Worm (Caenorhabditis elegans) whole organism, L2 larva: Measurements from ENCODE around the gene C06G4.4.

Experiments
- C34F6.9 ChIP-seq: fragments of 150-350 bp; optimal IDR thresholded peaks from 2 replicates; lab custom pipeline; 2014; ENCODE audit warnings: missing biosample characterization, missing genetic modification characterization
- F13H6.1 ChIP-seq: sonication (generic microtip); optimal IDR thresholded peaks from 2 replicates; lab custom pipeline; 2016; ENCODE audit warnings: missing genetic modification characterization, missing compliant biosample characterization
- R02D3.7 ChIP-seq: fragments of 150-350 bp; optimal IDR thresholded peaks from 2 replicates; lab custom pipeline; 2014; ENCODE audit warnings: missing biosample characterization, missing genetic modification characterization
- Y55F3AM.14 ChIP-seq: fragments of 200-800 bp; sonication (Bioruptor generic); optimal IDR thresholded peaks from 2 replicates; lab custom pipeline; 2018; ENCODE audit warnings: mild to moderate bottlenecking, missing genetic modification characterization, missing compliant biosample characterization
- ZK546.5 ChIP-seq: sonication (generic microtip); optimal IDR thresholded peaks from 2 replicates; lab custom pipeline; 2017; ENCODE audit warnings: missing biosample characterization, missing genetic modification characterization
- alr-1 ChIP-seq: fragments of 150-350 bp; optimal IDR thresholded peaks from 2 replicates; lab custom pipeline; 2014; ENCODE audit warnings: missing biosample characterization, missing genetic modification characterization
- aly-2 ChIP-seq: fragments of 150-350 bp; optimal IDR thresholded peaks from 2 replicates; lab custom pipeline; 2014; ENCODE audit warnings: missing biosample characterization, missing genetic modification characterization
- ama-1 ChIP-seq: fragments of 150-350 bp; optimal IDR thresholded peaks from 2 replicates; lab custom pipeline; 2018; ENCODE audit warnings: inconsistent platforms
- blmp-1 ChIP-seq: sonication (generic microtip); optimal IDR thresholded peaks from 2 replicates; lab custom pipeline; 2017; ENCODE audit warnings: missing genetic modification characterization, mild to moderate bottlenecking, missing compliant biosample characterization, antibody characterized with exemption, moderate library complexity; ENCODE audit not compliant: insufficient read depth
- ceh-16 ChIP-seq: fragments of 150-350 bp; optimal IDR thresholded peaks from 2 replicates; lab custom pipeline; 2014; ENCODE audit warnings: missing biosample characterization, missing genetic modification characterization
- ceh-82 ChIP-seq: fragments of 150-350 bp; optimal IDR thresholded peaks from 2 replicates; lab custom pipeline; 2014; ENCODE audit warnings: missing biosample characterization, missing genetic modification characterization
- crh-2 ChIP-seq: sonication (generic microtip); optimal IDR thresholded peaks from 2 replicates; lab custom pipeline; 2017; ENCODE audit warnings: missing biosample characterization, missing genetic modification characterization
- dmd-4 ChIP-seq: sonication (generic microtip); optimal IDR thresholded peaks from 2 replicates; lab custom pipeline; 2017; ENCODE audit warnings: missing biosample characterization, missing genetic modification characterization
- egl-27 ChIP-seq: sonication (generic microtip); optimal IDR thresholded peaks from 3 replicates; lab custom pipeline; 2017; ENCODE audit warnings: missing biosample characterization, missing genetic modification reagents, missing genetic modification characterization
- elt-1 ChIP-seq: fragments of 150-350 bp; optimal IDR thresholded peaks from 2 replicates; lab custom pipeline; 2014; ENCODE audit warnings: missing biosample characterization, missing genetic modification characterization
- elt-3 ChIP-seq: sonication (generic microtip); optimal IDR thresholded peaks from 2 replicates; lab custom pipeline; 2017; ENCODE audit warnings: missing biosample characterization, missing genetic modification characterization
- fos-1 ChIP-seq: fragments of 150-350 bp; optimal IDR thresholded peaks from 2 replicates; lab custom pipeline; 2014; ENCODE audit warnings: missing biosample characterization, missing genetic modification characterization
- gmeb-1 ChIP-seq: fragments of 150-350 bp; optimal IDR thresholded peaks from 2 replicates; lab custom pipeline; 2014; ENCODE audit warnings: missing biosample characterization, missing genetic modification characterization
- lin-11 ChIP-seq: fragments of 150-350 bp; sonication (generic microtip); optimal IDR thresholded peaks from 2 replicates; lab custom pipeline; 2014; ENCODE audit warnings: missing biosample characterization, missing genetic modification characterization, inconsistent platforms, mixed read lengths
- lin-13 ChIP-seq: fragments of 150-350 bp; optimal IDR thresholded peaks from 2 replicates; lab custom pipeline; 2014; ENCODE audit warnings: missing biosample characterization, missing genetic modification reagents, missing genetic modification characterization
- lin-39 ChIP-seq: fragments of 150-350 bp; optimal IDR thresholded peaks from 2 replicates; lab custom pipeline; 2014; ENCODE audit warnings: missing biosample characterization, missing genetic modification reagents, missing genetic modification characterization
- lsy-2 ChIP-seq, 2 experiments: fragments of 150-350 bp in 1 of 2; sonication (generic microtip) in 1 of 2; optimal IDR thresholded peaks; 2 replicates each; lab custom pipeline; 2014 to 2017; ENCODE audit warnings: missing biosample characterization in 2 of 2, missing genetic modification characterization in 2 of 2
- mab-5 ChIP-seq: fragments of 150-350 bp; optimal IDR thresholded peaks from 2 replicates; lab custom pipeline; 2014; ENCODE audit warnings: missing biosample characterization, missing genetic modification characterization
- mbf-1 ChIP-seq: sonication (generic microtip); optimal IDR thresholded peaks from 2 replicates; lab custom pipeline; 2017; ENCODE audit warnings: missing biosample characterization, missing genetic modification characterization
- mdl-1 ChIP-seq, 2 experiments: fragments of 150-350 bp in 1 of 2; sonication (generic microtip) in 1 of 2; optimal IDR thresholded peaks; 2 replicates each; lab custom pipeline; 2017; ENCODE audit warnings: missing biosample characterization in 2 of 2, missing genetic modification characterization in 2 of 2
- nhr-10 ChIP-seq: sonication (generic microtip); optimal IDR thresholded peaks from 2 replicates; lab custom pipeline; 2017; ENCODE audit warnings: missing biosample characterization, missing genetic modification characterization
- nhr-11 ChIP-seq: fragments of 150-350 bp; optimal IDR thresholded peaks from 2 replicates; lab custom pipeline; 2014; ENCODE audit warnings: missing biosample characterization, missing genetic modification characterization
- nhr-12 ChIP-seq: fragments of 150-350 bp; optimal IDR thresholded peaks from 2 replicates; lab custom pipeline; 2014; ENCODE audit warnings: missing biosample characterization, missing genetic modification characterization
- nhr-129 ChIP-seq: fragments of 150-350 bp; optimal IDR thresholded peaks from 2 replicates; lab custom pipeline; 2014; ENCODE audit warnings: missing biosample characterization, missing genetic modification characterization
- nhr-21 ChIP-seq: fragments of 150-350 bp; optimal IDR thresholded peaks from 2 replicates; lab custom pipeline; 2014; ENCODE audit warnings: missing biosample characterization, missing genetic modification characterization
- nhr-23 ChIP-seq: fragments of 150-350 bp; optimal IDR thresholded peaks from 2 replicates; lab custom pipeline; 2014; ENCODE audit warnings: missing biosample characterization, missing genetic modification reagents, missing genetic modification characterization
- nhr-237 ChIP-seq: fragments of 150-350 bp; optimal IDR thresholded peaks from 2 replicates; lab custom pipeline; 2014; ENCODE audit warnings: missing biosample characterization, missing genetic modification characterization
- nhr-25 ChIP-seq: fragments of 150-350 bp; sonication (generic microtip); optimal IDR thresholded peaks from 3 replicates; lab custom pipeline; 2014; ENCODE audit warnings: missing biosample characterization, missing genetic modification characterization
- nhr-6 ChIP-seq: fragments of 150-350 bp; optimal IDR thresholded peaks from 2 replicates; lab custom pipeline; 2014; ENCODE audit warnings: missing biosample characterization, missing genetic modification characterization
- nhr-77 ChIP-seq: fragments of 150-350 bp; optimal IDR thresholded peaks from 2 replicates; lab custom pipeline; 2014; ENCODE audit warnings: missing biosample characterization, missing genetic modification characterization
- peb-1 ChIP-seq: fragments of 150-350 bp; optimal IDR thresholded peaks from 2 replicates; lab custom pipeline; 2014; ENCODE audit warnings: missing biosample characterization, missing genetic modification characterization
- sem-4 ChIP-seq: fragments of 150-350 bp; optimal IDR thresholded peaks from 2 replicates; lab custom pipeline; 2014; ENCODE audit warnings: missing biosample characterization, missing genetic modification reagents, missing genetic modification characterization
- skn-1 ChIP-seq: sonication (generic microtip); optimal IDR thresholded peaks from 2 replicates; lab custom pipeline; 2017; ENCODE audit warnings: missing biosample characterization, missing genetic modification characterization
- sma-3 ChIP-seq: sonication (generic microtip); optimal IDR thresholded peaks from 2 replicates; lab custom pipeline; 2016; ENCODE audit warnings: missing genetic modification reagents, missing genetic modification characterization, missing compliant biosample characterization
- sma-9 ChIP-seq, 2 experiments: fragments of 150-350 bp in 1 of 2; sonication (generic microtip) in 1 of 2; optimal IDR thresholded peaks; 2 replicates each; lab custom pipeline; 2014 to 2016; ENCODE audit warnings: missing genetic modification characterization in 2 of 2, mild to moderate bottlenecking in 1 of 2, missing biosample characterization in 1 of 2, missing compliant biosample characterization in 1 of 2, missing genetic modification reagents in 1 of 2, moderate library complexity in 1 of 2
- unc-39 ChIP-seq: fragments of 150-350 bp; optimal IDR thresholded peaks from 2 replicates; lab custom pipeline; 2014; ENCODE audit warnings: missing biosample characterization, missing genetic modification characterization
- unc-55 ChIP-seq: fragments of 150-350 bp; sonication (generic microtip); optimal IDR thresholded peaks from 3 replicates; lab custom pipeline; 2014; ENCODE audit warnings: missing biosample characterization, missing genetic modification reagents, missing genetic modification characterization
- unc-62 ChIP-seq: fragments of 150-350 bp; optimal IDR thresholded peaks from 2 replicates; lab custom pipeline; 2014; ENCODE audit warnings: missing biosample characterization, missing genetic modification reagents, missing genetic modification characterization
- zag-1 ChIP-seq: fragments of 150-350 bp; optimal IDR thresholded peaks from 2 replicates; lab custom pipeline; 2014; ENCODE audit warnings: missing biosample characterization, missing genetic modification characterization
- ztf-1 ChIP-seq: fragments of 200-800 bp; sonication (Bioruptor generic); conservative IDR thresholded peaks from 2 replicates; pipeline ENCODE4 v1.3.6; 2022; ENCODE audit warnings: missing genetic modification characterization, missing compliant biosample characterization
- ztf-11 ChIP-seq: sonication (generic microtip); optimal IDR thresholded peaks from 2 replicates; lab custom pipeline; 2017; ENCODE audit warnings: missing biosample characterization, missing genetic modification characterization
- ztf-4 ChIP-seq: fragments of 150-350 bp; optimal IDR thresholded peaks from 2 replicates; lab custom pipeline; 2014; ENCODE audit warnings: missing biosample characterization, missing genetic modification characterization

The C06G4.4 gene

DNA sequence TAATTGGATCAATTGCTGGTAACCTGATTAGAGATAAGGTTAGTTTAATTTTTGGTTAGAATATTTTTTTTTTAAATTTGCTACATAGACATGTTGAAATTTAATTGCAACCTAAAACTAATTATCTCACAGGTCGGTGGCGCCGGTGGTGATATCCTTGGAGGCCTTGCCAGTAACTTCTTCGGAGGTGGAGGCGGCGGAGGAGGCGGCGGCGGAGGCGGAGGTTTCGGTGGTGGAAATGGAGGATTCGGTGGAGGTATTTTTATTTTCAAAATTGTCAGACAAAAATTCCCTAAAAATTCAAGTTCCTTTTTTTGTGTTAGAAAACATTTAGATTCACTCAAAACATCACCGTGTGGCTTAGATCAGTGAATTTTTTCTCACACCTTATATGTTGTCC lies 3.6 kb upstream of the C06G4.4 start:
- TF ChIP-seq unc-39 = no peak
- no peak for TF ChIP-seq R02D3.7 (tag; lab: Kevin White, UChicago)
- TF ChIP-seq skn-1 (tag; lab: Kevin White, UChicago) = no peak
- TF ChIP-seq unc-55 (GFP tag; lab: Kevin White, UChicago) = no peak
- no peak for TF ChIP-seq dmd-4 (tag; lab: Kevin White, UChicago)
- TF ChIP-seq ceh-16 (tag; lab: Kevin White, UChicago) = no peak

DNA sequence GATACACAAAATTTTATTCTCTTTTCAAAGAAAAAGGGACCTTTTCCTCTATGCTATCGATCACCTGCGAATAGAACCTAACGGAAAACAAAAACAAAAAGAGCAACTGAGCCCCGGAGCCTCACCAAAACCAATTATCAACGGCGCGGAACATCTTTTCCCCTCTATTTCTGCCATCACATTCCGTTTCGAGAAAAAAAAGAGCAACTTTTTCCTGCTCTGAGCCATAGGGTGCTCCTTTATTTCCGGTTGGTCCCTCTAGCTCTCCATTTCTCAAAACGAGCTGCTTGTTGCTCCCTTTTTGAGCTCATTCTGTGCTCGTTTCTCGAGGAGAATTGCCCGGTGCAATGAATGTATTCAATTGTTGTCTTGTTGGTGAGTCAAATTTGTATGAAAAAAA lies 2.0 kb upstream of the C06G4.4 start, which contains the start of gene clp-1:
clp-1 (plus strand) TSS at position 301 of the 400 bp plus-strand sequence.
- TF ChIP-seq unc-39 (no peak), R02D3.7 (tag; lab: Kevin White, UChicago) (no peak), unc-55 (GFP tag; lab: Kevin White, UChicago) (no peak), ZK546.5 (no peak), elt-3 (no peak), zag-1 (tag; lab: Kevin White, UChicago) (no peak), dmd-4 (tag; lab: Kevin White, UChicago) (no peak), mdl-1 (tag; optimal IDR thresholded peaks at IDR 0.05; lab: Kevin White, UChicago) (no peak), nhr-25 (no peak), alr-1 (no peak), unc-62 (GFP tag; lab: Kevin White, UChicago) (no peak), ztf-11 (no peak), lin-39 (tag; lab: Kevin White, UChicago) (no peak), nhr-11 (no peak), egl-27 (tag; lab: Kevin White, UChicago) (no peak), mbf-1 (tag; lab: Kevin White, UChicago) (no peak), ztf-4 (tag; lab: Kevin White, UChicago) (no peak), fos-1 (tag; lab: Kevin White, UChicago) (no peak), peb-1 (tag; lab: Kevin White, UChicago) (no peak)

DNA sequence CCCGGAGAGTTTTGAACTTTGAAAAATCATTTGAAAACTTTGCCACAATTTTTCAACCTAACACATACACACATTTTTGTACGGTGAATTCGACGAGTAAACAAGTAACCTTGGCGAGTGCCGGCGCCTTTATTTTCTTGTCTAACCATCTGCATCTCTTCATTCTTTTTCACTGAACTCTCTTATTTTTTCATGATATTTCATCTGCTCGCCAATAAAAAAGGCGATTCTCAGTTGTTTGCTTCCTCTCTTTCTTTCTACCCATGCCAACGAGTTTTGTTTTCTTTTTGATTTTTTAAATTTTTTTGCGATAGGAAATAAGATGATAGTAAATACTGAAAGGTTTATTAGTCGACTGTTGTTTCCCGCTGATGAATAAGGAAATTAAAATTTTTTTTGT lies 1.1 kb upstream of the C06G4.4 start:
- no peak for TF ChIP-seq egl-27 (tag; lab: Kevin White, UChicago)
- TF ChIP-seq sma-3 (GFP tag; lab: Kevin White, UChicago) = peak; percentile 84
- TF ChIP-seq lin-13 (GFP tag; lab: Kevin White, UChicago) = peak; percentile 33
- no peak for TF ChIP-seq unc-62 (GFP tag; lab: Kevin White, UChicago)
- no peak for TF ChIP-seq nhr-77 (tag; lab: Kevin White, UChicago)
- TF ChIP-seq elt-1 (tag; lab: Kevin White, UChicago) = no peak
- TF ChIP-seq ceh-82 = no peak
- TF ChIP-seq ztf-4 (tag; lab: Kevin White, UChicago) = peak; percentile 30
- no peak for TF ChIP-seq lin-11 (tag; lab: Kevin White, UChicago)
- no peak for TF ChIP-seq nhr-21
- TF ChIP-seq crh-2 (tag; lab: Kevin White, UChicago) = peak; percentile 73
- no peak for TF ChIP-seq nhr-10
- TF ChIP-seq Y55F3AM.14 (GFP tag; lab: Kevin White, UChicago) = no peak
- TF ChIP-seq lsy-2 (tag; optimal IDR thresholded peaks at IDR 0.05; lab: Kevin White, UChicago) = peak in 1 of 2 experiments; percentile 64
- TF ChIP-seq C34F6.9 (tag; lab: Kevin White, UChicago) = peak; percentile 65
- TF ChIP-seq lin-39 (tag; lab: Kevin White, UChicago) = no peak
- TF ChIP-seq zag-1 (tag; lab: Kevin White, UChicago) = no peak
- TF ChIP-seq nhr-12 (tag; lab: Kevin White, UChicago) = no peak
- peak; percentile 66 for TF ChIP-seq nhr-25
- peak; percentile 42 for TF ChIP-seq sma-9 (GFP tag; optimal IDR thresholded peaks at IDR 0.05; lab: Kevin White, UChicago)
- TF ChIP-seq sma-9 (tag; optimal IDR thresholded peaks at IDR 0.05; lab: Kevin White, UChicago) = no peak
- TF ChIP-seq gmeb-1 (tag; lab: Kevin White, UChicago) = peak; percentile 32
- TF ChIP-seq ama-1 = no peak
- TF ChIP-seq ceh-16 (tag; lab: Kevin White, UChicago) = no peak
- TF ChIP-seq R02D3.7 (tag; lab: Kevin White, UChicago) = no peak
- TF ChIP-seq nhr-23 = no peak
- peak; percentile 20 for TF ChIP-seq fos-1 (tag; lab: Kevin White, UChicago)
- TF ChIP-seq ztf-11 = no peak
- TF ChIP-seq nhr-6 = no peak
- TF ChIP-seq nhr-237 (tag; lab: Kevin White, UChicago) = no peak
- TF ChIP-seq skn-1 (tag; lab: Kevin White, UChicago) = no peak
- TF ChIP-seq unc-55 (GFP tag; lab: Kevin White, UChicago) = peak; percentile 43
- TF ChIP-seq alr-1 = no peak
- TF ChIP-seq elt-3 = no peak
- TF ChIP-seq nhr-11 = no peak
- TF ChIP-seq ZK546.5 = no peak
- no peak for TF ChIP-seq aly-2 (tag; lab: Kevin White, UChicago)
- TF ChIP-seq mab-5 (tag; lab: Kevin White, UChicago) = peak; percentile 14
- no peak for TF ChIP-seq unc-39
- peak; percentile 70 for TF ChIP-seq F13H6.1 (tag; lab: Kevin White, UChicago)
- no peak for TF ChIP-seq peb-1 (tag; lab: Kevin White, UChicago)
- peak in 1 of 2 experiments; percentile 2 for TF ChIP-seq mdl-1 (tag; optimal IDR thresholded peaks at IDR 0.05; lab: Kevin White, UChicago)
- TF ChIP-seq ztf-1 (GFP tag; lab: Robert Waterston, UW) = no peak
- TF ChIP-seq blmp-1 (tag; lab: Kevin White, UChicago) = peak; percentile 9
- TF ChIP-seq sem-4 = no peak
- TF ChIP-seq dmd-4 (tag; lab: Kevin White, UChicago) = no peak
- TF ChIP-seq nhr-129 (tag; lab: Kevin White, UChicago) = peak; percentile 54
